Fruit fly (Drosophila melanogaster): Measurements from ENCODE around the gene CG4887.

- TF ChIP-seq insv (optimal IDR thresholded peaks at IDR 0.05): no peak
- TF ChIP-seq Sin3A (optimal IDR thresholded peaks at IDR 0.05): no peak
- TF ChIP-seq psq (optimal IDR thresholded peaks at IDR 0.05): no peak
Measured at dm6 chr2L:1150554-1150953, 22.3 kb upstream of the CG4887 start, which contains the start of the genes Tfb4 and Vps29.

Measured in Kc167 (cell line).